Worm (Caenorhabditis elegans): Measurements from ENCODE around the gene pqn-41.

DNA sequence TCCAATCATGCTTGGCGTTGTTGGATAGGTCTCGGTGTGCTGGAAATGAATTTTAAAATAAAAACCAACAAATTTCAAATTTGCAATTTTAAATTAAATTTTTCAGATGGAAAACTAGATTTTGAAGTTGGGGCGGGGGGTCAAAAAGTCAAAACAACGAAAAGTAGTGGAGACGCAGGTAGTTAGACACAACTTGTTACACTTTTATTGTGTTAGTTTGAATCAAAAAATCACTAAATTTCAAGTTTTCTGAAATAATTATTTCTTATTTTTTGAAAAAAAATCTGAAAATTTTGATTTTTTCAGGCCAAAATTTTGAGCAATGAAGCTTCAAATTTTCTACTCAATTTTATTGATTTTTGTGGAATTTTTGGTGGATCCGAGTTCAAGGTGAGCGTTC lies 81.9 kb downstream of the pqn-41 start, which contains the start of gene Y39A3B.8:
- TF ChIP-seq B0310.2 (tag; optimal IDR thresholded peaks at IDR 0.05) (no peak), ama-1 (optimal IDR thresholded peaks at IDR 0.05) (no peak), scrt-1 (GFP tag; IDR thresholded peaks at IDR 0.05) (no peak), flt-1 (GFP tag; IDR thresholded peaks at IDR 0.05) (no peak), hmbx-1 (tag; optimal IDR thresholded peaks at IDR 0.05) (no peak), tra-4 (tag; optimal IDR thresholded peaks at IDR 0.05) (no peak), hmg-4 (GFP tag; optimal IDR thresholded peaks at IDR 0.05) (no peak)
